Worm (Caenorhabditis elegans) whole organism, L1 larva: ENCODE results near the gene F45D3.4.
"Not testable (repeated sequence)": the region's sequence is repeated elsewhere in the genome, so short reads cannot be mapped to it uniquely, and the experiment has no call there.

Source experiments
- C34B4.2 ChIP-seq: sonication (generic microtip); optimal IDR thresholded peaks from 2 replicates; lab custom pipeline; 2017; ENCODE audit warnings: mild to moderate bottlenecking, missing genetic modification characterization, missing compliant biosample characterization
- Y116A8C.19 ChIP-seq: sonication (generic microtip); optimal IDR thresholded peaks from 2 replicates; lab custom pipeline; 2016; ENCODE audit warnings: missing compliant biosample characterization, missing genetic modification characterization, borderline replicate concordance
- ama-1 ChIP-seq: fragments of 150-350 bp; optimal IDR thresholded peaks from 2 replicates; lab custom pipeline; 2014
- ceh-63 ChIP-seq: fragments of 200-800 bp; sonication (Bioruptor generic); optimal IDR thresholded peaks from 2 replicates; lab custom pipeline; 2018; ENCODE audit warnings: mild to moderate bottlenecking, missing genetic modification characterization, missing compliant biosample characterization
- ceh-8 ChIP-seq: fragments of 200-800 bp; sonication (Bioruptor generic); optimal IDR thresholded peaks from 2 replicates; lab custom pipeline; 2018; ENCODE audit warnings: mild to moderate bottlenecking, missing genetic modification characterization, moderate library complexity, missing compliant biosample characterization
- ceh-82 ChIP-seq, 3 experiments: fragments of 150-350 bp in 1 of 3; sonication (generic microtip) in 2 of 3; optimal IDR thresholded peaks; 2 replicates each; lab custom pipeline; 2014 to 2017; ENCODE audit warnings: missing biosample characterization in 3 of 3, missing genetic modification characterization in 3 of 3
- efl-1 ChIP-seq, 4 experiments: fragments of 150-350 bp; optimal IDR thresholded peaks in 3 of 4; peaks in 1 of 4; 1 replicate in 1 of 4; 2 replicates in 3 of 4; lab custom pipeline; 2014; ENCODE audit warnings: missing biosample characterization in 2 of 4, missing genetic modification characterization in 2 of 4, missing genetic modification reagents in 2 of 4
- efl-3 ChIP-seq: fragments of 200-800 bp; sonication (Bioruptor generic); optimal IDR thresholded peaks from 2 replicates; lab custom pipeline; 2018; ENCODE audit warnings: mild to moderate bottlenecking, missing genetic modification characterization, missing compliant biosample characterization
- egl-13 ChIP-seq: sonication (generic microtip); optimal IDR thresholded peaks from 2 replicates; lab custom pipeline; 2016; ENCODE audit warnings: missing genotype, missing genetic modification reagents, missing genetic modification characterization, missing compliant biosample characterization
- egl-27 ChIP-seq, 2 experiments: fragments of 150-350 bp in 1 of 2; sonication (generic microtip); optimal IDR thresholded peaks; 3 replicates each; lab custom pipeline; 2017 to 2018; ENCODE audit warnings: missing biosample characterization in 2 of 2, missing genetic modification characterization in 2 of 2, missing genetic modification reagents in 2 of 2
- elt-2 ChIP-seq: sonication (generic microtip); optimal IDR thresholded peaks from 2 replicates; lab custom pipeline; 2016; ENCODE audit warnings: missing genetic modification characterization, mild to moderate bottlenecking, inconsistent platforms, missing compliant biosample characterization, missing genetic modification reagents
- ets-5 ChIP-seq: fragments of 200-800 bp; sonication (Bioruptor generic); IDR thresholded peaks from 2 replicates; pipeline ENCODE4 v1.3.6; 2022; ENCODE audit warnings: missing genetic modification characterization, missing compliant biosample characterization
- fkh-8 ChIP-seq: sonication (generic microtip); optimal IDR thresholded peaks from 2 replicates; lab custom pipeline; 2016; ENCODE audit warnings: mild to moderate bottlenecking, missing genetic modification characterization, missing compliant biosample characterization
- fos-1 ChIP-seq: fragments of 150-350 bp; optimal IDR thresholded peaks from 2 replicates; lab custom pipeline; 2014; ENCODE audit warnings: missing biosample characterization, missing genetic modification characterization
- hlh-17 ChIP-seq: fragments of 200-800 bp; sonication (Bioruptor generic); optimal IDR thresholded peaks from 2 replicates; lab custom pipeline; 2018; ENCODE audit warnings: missing genetic modification characterization, mild to moderate bottlenecking, missing compliant biosample characterization, moderate library complexity, borderline replicate concordance
- irx-1 ChIP-seq: sonication (generic microtip); optimal IDR thresholded peaks from 2 replicates; lab custom pipeline; 2016; ENCODE audit warnings: missing genetic modification characterization, missing compliant biosample characterization
- lin-14 ChIP-seq: fragments of 200-800 bp; sonication (Bioruptor generic); optimal IDR thresholded peaks from 2 replicates; lab custom pipeline; 2018; ENCODE audit warnings: mild to moderate bottlenecking, missing genetic modification characterization, moderate library complexity, missing compliant biosample characterization
- lin-39 ChIP-seq: fragments of 150-350 bp; optimal IDR thresholded peaks from 2 replicates; lab custom pipeline; 2014; ENCODE audit warnings: missing biosample characterization, missing genetic modification reagents, missing genetic modification characterization
- lir-3 ChIP-seq: sonication (generic microtip); optimal IDR thresholded peaks from 2 replicates; lab custom pipeline; 2016; ENCODE audit warnings: mild to moderate bottlenecking, missing genetic modification characterization, moderate library complexity, missing compliant biosample characterization; ENCODE audit not compliant: poor library complexity
- mef-2 ChIP-seq: fragments of 150-350 bp; optimal IDR thresholded peaks from 2 replicates; lab custom pipeline; 2014; ENCODE audit warnings: missing biosample characterization, missing genetic modification characterization
- mep-1 ChIP-seq: fragments of 150-350 bp; optimal IDR thresholded peaks from 2 replicates; lab custom pipeline; 2014; ENCODE audit warnings: missing biosample characterization, missing genetic modification characterization
- nhr-11 ChIP-seq: fragments of 150-350 bp; optimal IDR thresholded peaks from 2 replicates; lab custom pipeline; 2014; ENCODE audit warnings: missing biosample characterization, missing genetic modification characterization
- nhr-237 ChIP-seq: fragments of 150-350 bp; optimal IDR thresholded peaks from 2 replicates; lab custom pipeline; 2014; ENCODE audit warnings: missing biosample characterization, missing genetic modification characterization
- nhr-47 ChIP-seq: sonication (generic microtip); optimal IDR thresholded peaks from 2 replicates; lab custom pipeline; 2016; ENCODE audit warnings: mild to moderate bottlenecking, missing genetic modification characterization, moderate library complexity, missing compliant biosample characterization
- nhr-77 ChIP-seq: fragments of 150-350 bp; optimal IDR thresholded peaks from 2 replicates; lab custom pipeline; 2014; ENCODE audit warnings: missing biosample characterization, missing genetic modification characterization
- pqm-1 ChIP-seq: sonication (generic microtip); optimal IDR thresholded peaks from 3 replicates; lab custom pipeline; 2017; ENCODE audit warnings: missing biosample characterization, missing genetic modification characterization
- rnt-1 ChIP-seq: sonication (generic microtip); optimal IDR thresholded peaks from 2 replicates; lab custom pipeline; 2016; ENCODE audit warnings: mild to moderate bottlenecking, missing genetic modification characterization, moderate library complexity, missing compliant biosample characterization
- sup-37 ChIP-seq: fragments of 200-800 bp; sonication (Bioruptor generic); optimal IDR thresholded peaks from 2 replicates; lab custom pipeline; 2018; ENCODE audit warnings: mild to moderate bottlenecking, missing genetic modification characterization, missing compliant biosample characterization
- swsn-7 ChIP-seq: sonication (generic microtip); optimal IDR thresholded peaks from 2 replicates; lab custom pipeline; 2016; ENCODE audit warnings: missing genetic modification characterization, missing compliant biosample characterization
- unc-130 ChIP-seq: fragments of 150-350 bp; optimal IDR thresholded peaks from 2 replicates; lab custom pipeline; 2017; ENCODE audit warnings: missing biosample characterization, missing genetic modification characterization, inconsistent platforms
- unc-30 ChIP-seq: sonication (generic microtip); optimal IDR thresholded peaks from 2 replicates; lab custom pipeline; 2017; ENCODE audit warnings: missing biosample characterization, missing genetic modification characterization
- unc-98 ChIP-seq: fragments of 200-800 bp; sonication (Bioruptor generic); IDR thresholded peaks from 2 replicates; pipeline ENCODE4 v1.3.6; 2022; ENCODE audit warnings: missing genetic modification characterization, missing compliant biosample characterization
- vab-15 ChIP-seq: sonication (generic microtip); optimal IDR thresholded peaks from 2 replicates; lab custom pipeline; 2017; ENCODE audit warnings: missing genotype, mild to moderate bottlenecking, missing genetic modification characterization, missing compliant biosample characterization
- zag-1 ChIP-seq: fragments of 150-350 bp; optimal IDR thresholded peaks from 2 replicates; lab custom pipeline; 2014; ENCODE audit warnings: missing biosample characterization, missing genetic modification characterization
- zip-4 ChIP-seq: fragments of 200-800 bp; sonication (Bioruptor generic); optimal IDR thresholded peaks from 2 replicates; lab custom pipeline; 2018; ENCODE audit warnings: mild to moderate bottlenecking, missing genetic modification characterization, moderate library complexity, missing compliant biosample characterization
- ztf-11 ChIP-seq, 2 experiments: sonication (generic microtip); optimal IDR thresholded peaks; 2 replicates each; lab custom pipeline; 2016 to 2017; ENCODE audit warnings: missing genetic modification characterization in 2 of 2, missing biosample characterization in 1 of 2, missing compliant biosample characterization in 1 of 2
- ztf-4 ChIP-seq: fragments of 150-350 bp; optimal IDR thresholded peaks from 2 replicates; lab custom pipeline; 2014; ENCODE audit warnings: missing biosample characterization, missing genetic modification characterization

The F45D3.4 gene

ce11 chrV:12509922-12510582 is 42.9 kb downstream of the F45D3.4 start:
- TF ChIP-seq efl-3 (GFP tag; lab: Kevin White, UChicago) (peak; percentile 45), rnt-1 (tag; lab: Kevin White, UChicago) (peak; percentile 76), ceh-8 (GFP tag; lab: Kevin White, UChicago) (peak; percentile 59), lir-3 (tag; lab: Kevin White, UChicago) (peak; percentile 70), C34B4.2 (tag; lab: Kevin White, UChicago) (peak; percentile 30), nhr-237 (tag; lab: Kevin White, UChicago) (peak; percentile 64), hlh-17 (GFP tag; lab: Kevin White, UChicago) (peak; percentile 88), ceh-63 (peak; percentile 58), efl-1 (GFP tag; optimal IDR thresholded peaks at IDR 0.05 in 1 of 2; lab: Kevin White, UChicago) (peak in 1 of 2 experiments; percentile 80)
- TF ChIP-seq efl-1 (optimal IDR thresholded peaks at IDR 0.05; lab: Kevin White, UChicago) = not testable (repeated sequence)

ce11 chrV:12506185-12506584 is 46.8 kb downstream of the F45D3.4 start, which contains the start of gene nlp-46:
Gene nlp-46 (minus strand): TSS chrV:12506285.
- TF ChIP-seq unc-30 (tag; lab: Kevin White, UChicago) = no peak
- TF ChIP-seq nhr-47 (tag; lab: Kevin White, UChicago) = no peak
- TF ChIP-seq nhr-77 (tag; lab: Kevin White, UChicago) = no peak
- no peak for TF ChIP-seq unc-130
- no peak for TF ChIP-seq ztf-4
- TF ChIP-seq unc-98 (GFP tag; lab: Robert Waterston, UW) = no peak
- TF ChIP-seq ets-5 (GFP tag; lab: Robert Waterston, UW) = no peak
- TF ChIP-seq Y116A8C.19 (tag; lab: Kevin White, UChicago) = no peak
- TF ChIP-seq zip-4 (GFP tag; lab: Kevin White, UChicago) = no peak
- no peak for TF ChIP-seq zag-1 (tag; lab: Kevin White, UChicago)
- TF ChIP-seq fkh-8 = no peak
- no peak for TF ChIP-seq ztf-11 (tag; optimal IDR thresholded peaks at IDR 0.05; lab: Kevin White, UChicago)
- no peak for TF ChIP-seq irx-1 (tag; lab: Kevin White, UChicago)

DNA sequence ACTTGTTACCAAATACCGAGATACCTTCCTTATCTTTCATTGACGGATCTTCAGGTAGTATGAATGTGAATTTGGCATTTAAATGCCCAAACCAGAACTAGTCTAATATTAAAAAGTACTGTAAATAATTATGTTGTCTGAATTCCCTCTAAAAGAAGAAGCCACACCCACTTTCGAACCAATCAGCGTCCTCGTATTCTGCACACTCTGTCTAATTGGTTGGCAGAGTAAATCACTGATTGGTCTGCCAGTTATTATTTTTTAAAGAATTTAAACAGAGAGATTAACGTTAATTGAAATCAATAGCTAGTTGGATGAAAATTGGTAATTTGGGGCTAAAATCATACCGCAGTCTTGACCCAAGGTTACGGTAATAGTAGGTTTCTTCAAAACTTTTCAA is 47.3 kb downstream of the F45D3.4 start:
- TF ChIP-seq fos-1 (tag; lab: Kevin White, UChicago) (no peak), pqm-1 (tag; lab: Kevin White, UChicago) (no peak), ceh-82 (tag; optimal IDR thresholded peaks at IDR 0.05; lab: Kevin White, UChicago) (no peak), egl-27 (tag; optimal IDR thresholded peaks at IDR 0.05; lab: Kevin White, UChicago) (no peak), ceh-63 (no peak), mef-2 (tag; lab: Kevin White, UChicago) (no peak), ama-1 (no peak), elt-2 (tag; lab: Kevin White, UChicago) (no peak), nhr-11 (no peak), ztf-4 (no peak), lin-14 (GFP tag; lab: Kevin White, UChicago) (no peak), mep-1 (no peak), egl-13 (tag; lab: Kevin White, UChicago) (no peak), lin-39 (tag; lab: Kevin White, UChicago) (no peak), vab-15 (tag; lab: Kevin White, UChicago) (no peak), nhr-77 (tag; lab: Kevin White, UChicago) (no peak), swsn-7 (tag; lab: Kevin White, UChicago) (no peak), sup-37 (GFP tag; lab: Kevin White, UChicago) (no peak)
- TF ChIP-seq, all 84 proteins: peak for 0
